Fruit fly (Drosophila melanogaster) whole organism, embryonic: ENCODE measurements around the gene CG6830.

Experiments used
- CG10321 ChIP-seq: fragments of 200-800 bp; sonication (Bioruptor generic); IDR thresholded peaks from 2 replicates; pipeline ENCODE4 v1.3.6; 2022; ENCODE audit warnings: missing biosample characterization, missing genetic modification characterization
- CG13624 ChIP-seq: fragments of 200-800 bp; sonication (Bioruptor generic); optimal IDR thresholded peaks from 2 replicates; lab custom pipeline; 2016; ENCODE audit warnings: missing biosample characterization, missing genetic modification characterization
- CG14710 ChIP-seq: fragments of 200-800 bp; sonication (Bioruptor generic); optimal IDR thresholded peaks from 3 replicates; lab custom pipeline; 2019; ENCODE audit warnings: missing biosample characterization, mild to moderate bottlenecking, missing genetic modification characterization, moderate library complexity
- CG16779 ChIP-seq: fragments of 200-800 bp; sonication (Bioruptor generic); IDR thresholded peaks from 2 replicates; pipeline ENCODE4 v1.3.6; 2022; ENCODE audit warnings: missing biosample characterization, missing genetic modification characterization
- CG16863 ChIP-seq: fragments of 200-800 bp; sonication (Bioruptor generic); optimal IDR thresholded peaks from 3 replicates; lab custom pipeline; 2016; ENCODE audit warnings: missing biosample characterization, missing genetic modification characterization
- CG17912 ChIP-seq: fragments of 200-800 bp; sonication (Bioruptor generic); optimal IDR thresholded peaks from 2 replicates; lab custom pipeline; 2018; ENCODE audit warnings: missing biosample characterization, mild to moderate bottlenecking, missing genetic modification characterization
- CG18011 ChIP-seq: fragments of 200-800 bp; sonication (Bioruptor generic); optimal IDR thresholded peaks from 2 replicates; lab custom pipeline; 2017; ENCODE audit warnings: missing biosample characterization, missing genetic modification characterization, mild to moderate bottlenecking, moderate library complexity, missing genotype
- CG2120 ChIP-seq: fragments of 200-800 bp; sonication (Bioruptor generic); optimal IDR thresholded peaks from 3 replicates; lab custom pipeline; 2016; ENCODE audit warnings: missing biosample characterization, missing genetic modification characterization
- CG2678 ChIP-seq: fragments of 200-800 bp; sonication (Bioruptor generic); optimal IDR thresholded peaks from 3 replicates; lab custom pipeline; 2019; ENCODE audit warnings: missing biosample characterization, mild to moderate bottlenecking, missing genetic modification characterization, moderate library complexity
- CG3163 ChIP-seq: fragments of 200-800 bp; sonication (Bioruptor generic); optimal IDR thresholded peaks from 3 replicates; lab custom pipeline; 2016; ENCODE audit warnings: missing biosample characterization, missing genetic modification characterization
- CG42726 ChIP-seq: fragments of 200-800 bp; sonication (Bioruptor generic); IDR thresholded peaks from 2 replicates; pipeline ENCODE4 v1.3.6; 2022; ENCODE audit warnings: missing biosample characterization, missing genetic modification characterization; ENCODE audit not compliant: partially characterized antibody
- CG43689 ChIP-seq: fragments of 200-800 bp; sonication (Bioruptor generic); IDR thresholded peaks from 2 replicates; pipeline ENCODE4 v1.3.6; 2022; ENCODE audit warnings: missing biosample characterization, missing genetic modification characterization
- CG4617 ChIP-seq: fragments of 200-800 bp; sonication (Bioruptor generic); optimal IDR thresholded peaks from 3 replicates; lab custom pipeline; 2016; ENCODE audit warnings: missing biosample characterization, missing genetic modification characterization, borderline replicate concordance
- CG5245 ChIP-seq: fragments of 200-800 bp; sonication (Bioruptor generic); optimal IDR thresholded peaks from 3 replicates; lab custom pipeline; 2016; ENCODE audit warnings: missing biosample characterization, missing genetic modification characterization
- CG6683 ChIP-seq: fragments of 200-800 bp; sonication (Bioruptor generic); optimal IDR thresholded peaks from 2 replicates; lab custom pipeline; 2017; ENCODE audit warnings: missing biosample characterization, mild to moderate bottlenecking, missing genetic modification characterization, missing genetic modification reagents
- CG6791 ChIP-seq: fragments of 200-800 bp; sonication (Bioruptor generic); IDR thresholded peaks from 3 replicates; pipeline ENCODE4 v1.3.6; 2022; ENCODE audit warnings: missing biosample characterization, missing genetic modification characterization; ENCODE audit not compliant: partially characterized antibody
- CG6813 ChIP-seq: fragments of 200-800 bp; sonication (Bioruptor generic); optimal IDR thresholded peaks from 2 replicates; lab custom pipeline; 2017; ENCODE audit warnings: missing biosample characterization, missing genetic modification characterization, mild to moderate bottlenecking, moderate library complexity, missing genetic modification reagents
- CG7271 ChIP-seq: fragments of 200-800 bp; sonication (Bioruptor generic); optimal IDR thresholded peaks from 2 replicates; lab custom pipeline; 2018; ENCODE audit warnings: missing biosample characterization, mild to moderate bottlenecking, missing genetic modification characterization, moderate library complexity
- CG7839 ChIP-seq: fragments of 200-800 bp; sonication (Bioruptor generic); optimal IDR thresholded peaks from 3 replicates; lab custom pipeline; 2018; ENCODE audit warnings: missing biosample characterization, mild to moderate bottlenecking, missing genetic modification characterization, moderate library complexity
- Chrac-16 ChIP-seq: fragments of 200-800 bp; sonication (Bioruptor generic); optimal IDR thresholded peaks from 3 replicates; lab custom pipeline; 2016; ENCODE audit warnings: missing biosample characterization, missing genetic modification characterization
- D19B ChIP-seq: fragments of 200-800 bp; sonication (Bioruptor generic); optimal IDR thresholded peaks from 2 replicates; lab custom pipeline; 2017; ENCODE audit warnings: missing biosample characterization, mild to moderate bottlenecking, missing genetic modification characterization
- Dp ChIP-seq: fragments of 200-800 bp; sonication (Bioruptor generic); optimal IDR thresholded peaks from 2 replicates; lab custom pipeline; 2018; ENCODE audit warnings: missing biosample characterization, mild to moderate bottlenecking, missing genetic modification characterization, moderate library complexity
- Ets65A ChIP-seq: fragments of 200-800 bp; sonication (Bioruptor generic); peaks from one replicate; lab custom pipeline; 2016; ENCODE audit warnings: missing biosample characterization, missing genetic modification characterization
- Hey ChIP-seq: fragments of 200-800 bp; sonication (Bioruptor generic); optimal IDR thresholded peaks from 3 replicates; lab custom pipeline; 2018; ENCODE audit warnings: missing biosample characterization, mild to moderate bottlenecking, missing genetic modification characterization
- HmgD ChIP-seq: fragments of 200-800 bp; sonication (Bioruptor generic); optimal IDR thresholded peaks from 3 replicates; lab custom pipeline; 2016; ENCODE audit warnings: missing biosample characterization, missing genetic modification characterization
- Kr ChIP-seq: fragments of 200-800 bp; sonication (Bioruptor generic); optimal IDR thresholded peaks from 2 replicates; lab custom pipeline; 2017; ENCODE audit warnings: missing biosample characterization, mild to moderate bottlenecking, missing genetic modification characterization
- Mes4 ChIP-seq: fragments of 200-800 bp; sonication (Bioruptor generic); optimal IDR thresholded peaks from 2 replicates; lab custom pipeline; 2016; ENCODE audit warnings: missing biosample characterization, missing genetic modification characterization
- Optix ChIP-seq: fragments of 200-800 bp; sonication (Bioruptor generic); IDR thresholded peaks from 3 replicates; pipeline ENCODE4 v1.3.6; 2022; ENCODE audit warnings: missing biosample characterization, missing genetic modification characterization
- Ptx1 ChIP-seq: fragments of 200-800 bp; sonication (Bioruptor generic); IDR thresholded peaks from 2 replicates; pipeline ENCODE4 v1.3.6; 2022; ENCODE audit warnings: missing biosample characterization, missing genetic modification characterization
- Rx ChIP-seq: fragments of 200-800 bp; sonication (Bioruptor generic); IDR thresholded peaks from 2 replicates; pipeline ENCODE4 v1.3.6; 2022; ENCODE audit warnings: missing biosample characterization, missing genetic modification characterization
- al ChIP-seq: fragments of 200-800 bp; sonication (Bioruptor generic); IDR thresholded peaks from 2 replicates; pipeline ENCODE4 v1.3.6; 2022; ENCODE audit warnings: missing biosample characterization, missing genetic modification characterization
- ap ChIP-seq: fragments of 200-800 bp; sonication (Bioruptor generic); IDR thresholded peaks from 2 replicates; pipeline ENCODE4 v1.3.6; 2022; ENCODE audit warnings: missing biosample characterization, missing genetic modification characterization
- ash1 ChIP-seq: fragments of 200-800 bp; sonication (Bioruptor generic); optimal IDR thresholded peaks from 2 replicates; lab custom pipeline; 2018; ENCODE audit warnings: missing biosample characterization, mild to moderate bottlenecking, missing genetic modification characterization
- ato ChIP-seq: fragments of 200-800 bp; sonication (Bioruptor generic); IDR thresholded peaks from 2 replicates; pipeline ENCODE4 v1.3.6; 2022; ENCODE audit warnings: missing biosample characterization, missing genetic modification characterization; ENCODE audit not compliant: partially characterized antibody
- ci ChIP-seq: fragments of 200-800 bp; sonication (Bioruptor generic); IDR thresholded peaks from 3 replicates; pipeline ENCODE4 v1.3.6; 2022; ENCODE audit warnings: missing biosample characterization, missing genetic modification characterization
- croc ChIP-seq: fragments of 200-800 bp; sonication (Bioruptor generic); conservative IDR thresholded peaks from 3 replicates; pipeline ENCODE4 v1.3.6; 2022; ENCODE audit warnings: missing biosample characterization, missing genetic modification characterization
- danr ChIP-seq: fragments of 200-800 bp; sonication (Bioruptor generic); IDR thresholded peaks from 2 replicates; pipeline ENCODE4 v1.3.6; 2022; ENCODE audit warnings: missing biosample characterization, missing genetic modification characterization
- disco-r ChIP-seq: fragments of 200-800 bp; sonication (Bioruptor generic); optimal IDR thresholded peaks from 2 replicates; lab custom pipeline; 2016; ENCODE audit warnings: missing biosample characterization, missing genetic modification characterization
- en ChIP-seq: fragments of 200-800 bp; sonication (Bioruptor generic); optimal IDR thresholded peaks from 2 replicates; lab custom pipeline; 2016; ENCODE audit warnings: missing biosample characterization, missing genetic modification characterization
- fd3F ChIP-seq: fragments of 200-800 bp; sonication (Bioruptor generic); optimal IDR thresholded peaks from 2 replicates; lab custom pipeline; 2018; ENCODE audit warnings: missing biosample characterization, mild to moderate bottlenecking, missing genetic modification characterization, moderate library complexity
- fd64A ChIP-seq: fragments of 200-800 bp; sonication (Bioruptor generic); optimal IDR thresholded peaks from 3 replicates; lab custom pipeline; 2018; ENCODE audit warnings: missing biosample characterization, mild to moderate bottlenecking, missing genetic modification characterization
- hth ChIP-seq: fragments of >200 bp; optimal IDR thresholded peaks from 2 replicates; lab custom pipeline; 2017; ENCODE audit warnings: inconsistent platforms
- kni ChIP-seq: fragments of 200-800 bp; sonication (Bioruptor generic); optimal IDR thresholded peaks from 3 replicates; lab custom pipeline; 2017; ENCODE audit warnings: mild to moderate bottlenecking, missing biosample characterization, missing genetic modification reagents, missing genetic modification characterization
- pho ChIP-seq: fragments of 200-800 bp; sonication (Bioruptor generic); optimal IDR thresholded peaks from 2 replicates; lab custom pipeline; 2016; ENCODE audit warnings: missing biosample characterization, missing genetic modification characterization
- pita ChIP-seq: fragments of 200-800 bp; sonication (Bioruptor generic); optimal IDR thresholded peaks from 2 replicates; lab custom pipeline; 2017; ENCODE audit warnings: missing biosample characterization, mild to moderate bottlenecking, missing genetic modification characterization
- ranshi ChIP-seq: fragments of 200-800 bp; sonication (Bioruptor generic); IDR thresholded peaks from 2 replicates; pipeline ENCODE4 v1.3.6; 2022; ENCODE audit warnings: missing biosample characterization, missing genetic modification characterization
- rib ChIP-seq: fragments of 200-800 bp; sonication (Bioruptor generic); IDR thresholded peaks from 2 replicates; pipeline ENCODE4 v1.3.6; 2022; ENCODE audit warnings: missing biosample characterization, missing genetic modification characterization
- shn ChIP-seq: fragments of 200-800 bp; sonication (Bioruptor generic); optimal IDR thresholded peaks from 3 replicates; lab custom pipeline; 2016; ENCODE audit warnings: missing biosample characterization, missing genetic modification characterization
- sqz ChIP-seq: fragments of 200-800 bp; sonication (Bioruptor generic); optimal IDR thresholded peaks from 3 replicates; lab custom pipeline; 2018; ENCODE audit warnings: missing biosample characterization, mild to moderate bottlenecking, missing genetic modification characterization
- tin ChIP-seq: fragments of 200-800 bp; sonication (Bioruptor generic); optimal IDR thresholded peaks from 3 replicates; lab custom pipeline; 2016; ENCODE audit warnings: missing biosample characterization, missing genetic modification characterization
- vnd ChIP-seq: fragments of 200-800 bp; sonication (Bioruptor generic); IDR thresholded peaks from 3 replicates; pipeline ENCODE4 v1.3.6; 2022; ENCODE audit warnings: missing biosample characterization, missing genetic modification characterization; ENCODE audit not compliant: partially characterized antibody
- zf30C ChIP-seq: fragments of 200-800 bp; sonication (Bioruptor generic); optimal IDR thresholded peaks from 3 replicates; lab custom pipeline; 2018; ENCODE audit warnings: missing biosample characterization, mild to moderate bottlenecking, missing genetic modification characterization

Gene CG6830

DNA sequence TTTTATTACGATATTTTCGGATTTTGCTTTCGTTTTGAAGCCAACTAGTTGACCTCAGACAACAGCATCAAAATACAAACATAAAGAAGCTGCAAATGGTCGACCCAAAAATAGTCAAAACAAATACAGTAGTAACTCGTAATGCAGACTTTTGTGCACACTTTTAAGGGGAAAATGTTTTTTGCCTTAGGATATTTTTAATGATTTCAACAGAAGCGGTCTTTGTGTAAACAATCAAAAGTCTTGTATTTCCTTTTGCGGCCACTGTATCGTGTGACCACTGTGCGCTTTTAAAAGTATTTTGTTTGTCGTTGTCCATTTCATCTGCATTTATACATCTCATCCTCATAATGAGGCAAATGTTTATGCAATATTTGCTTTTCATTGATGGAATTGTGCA is 34.7 kb downstream of the CG6830 start (continued):
- TF ChIP-seq CG2120 (GFP tag; lab: Kevin White, UChicago) (peak; percentile 99), Mes4 (GFP tag; lab: Kevin White, UChicago) (peak; percentile 87), disco-r (GFP tag; lab: Kevin White, UChicago) (peak; percentile 94), ranshi (GFP tag; lab: Robert Waterston, UW) (peak; percentile 97), CG10321 (GFP tag; lab: Robert Waterston, UW) (peak; percentile 82), CG13624 (GFP tag; lab: Kevin White, UChicago) (peak; percentile 98), pho (GFP tag; lab: Kevin White, UChicago) (peak; percentile 97), ash1 (GFP tag; lab: Kevin White, UChicago) (peak; percentile 73), ci (GFP tag; lab: Robert Waterston, UW) (peak; percentile 98), zf30C (GFP tag; lab: Kevin White, UChicago) (no peak), HmgD (GFP tag; lab: Kevin White, UChicago) (peak; percentile 91), CG17912 (peak; percentile 91), fd3F (peak; percentile 97), CG7271 (tag; lab: Kevin White, UChicago) (peak; percentile 21), CG14710 (tag; lab: Kevin White, UChicago) (peak; percentile 53), shn (GFP tag; lab: Kevin White, UChicago) (peak; percentile 92), rib (GFP tag; lab: Robert Waterston, UW) (peak; percentile 97), CG4617 (peak; percentile 83), croc (GFP tag; lab: Robert Waterston, UW) (peak; percentile 82), danr (GFP tag; lab: Robert Waterston, UW) (peak; percentile 95), CG5245 (peak; percentile 96), al (peak; percentile 97), CG6813 (GFP tag; lab: Kevin White, UChicago) (peak; percentile 93), Ptx1 (GFP tag; lab: Robert Waterston, UW) (peak; percentile 97), Hey (tag; lab: Kevin White, UChicago) (peak; percentile 89), CG2678 (peak; percentile 97), CG6791 (GFP tag; lab: Robert Waterston, UW) (no peak), CG42726 (GFP tag; lab: Robert Waterston, UW) (no peak), Chrac-16 (GFP tag; lab: Kevin White, UChicago) (peak; percentile 95), Dp (peak; percentile 17), Rx (GFP tag; lab: Robert Waterston, UW) (peak; percentile 97), vnd (no peak), CG43689 (GFP tag; lab: Robert Waterston, UW) (peak; percentile 95), fd64A (GFP tag; lab: Kevin White, UChicago) (peak; percentile 71), D19B (GFP tag; lab: Kevin White, UChicago) (peak; percentile 90), Ets65A (GFP tag; lab: Kevin White, UChicago) (peak; percentile 99), CG16779 (peak; percentile 98), tin (GFP tag; lab: Kevin White, UChicago) (peak; percentile 96), CG7839 (tag; lab: Kevin White, UChicago) (peak; percentile 97), hth (no peak), CG3163 (GFP tag; lab: Kevin White, UChicago) (peak; percentile 88), ap (GFP tag; lab: Robert Waterston, UW) (peak; percentile 96), CG16863 (GFP tag; lab: Kevin White, UChicago) (peak; percentile 94), en (GFP tag; lab: Kevin White, UChicago) (peak; percentile 88), kni (GFP tag; lab: Kevin White, UChicago) (no peak), ato (GFP tag; lab: Robert Waterston, UW) (no peak), CG6683 (GFP tag; lab: Kevin White, UChicago) (peak; percentile 80), Kr (no peak), CG18011 (peak; percentile 85), pita (GFP tag; lab: Kevin White, UChicago) (no peak), sqz (GFP tag; lab: Kevin White, UChicago) (peak; percentile 91), Optix (GFP tag; lab: Robert Waterston, UW) (peak; percentile 95)
